Worm (Caenorhabditis elegans) whole organism, L1 larva: ENCODE data around the gene chmp-7.

Experiments
- ceh-90 ChIP-seq: sonication (generic microtip); optimal IDR thresholded peaks from 2 replicates; lab custom pipeline; 2016; ENCODE audit warnings: missing genetic modification characterization, missing compliant biosample characterization
- nhr-12 ChIP-seq: sonication (generic microtip); optimal IDR thresholded peaks from 2 replicates; lab custom pipeline; 2017; ENCODE audit warnings: missing biosample characterization, missing genetic modification characterization
- unc-62 ChIP-seq: fragments of 150-350 bp; optimal IDR thresholded peaks from 2 replicates; lab custom pipeline; 2014; ENCODE audit warnings: missing biosample characterization, missing genetic modification reagents, missing genetic modification characterization

- TF ChIP-seq nhr-12 (tag; lab: Kevin White, UChicago), result no peak
- no peak for TF ChIP-seq ceh-90 (tag; lab: Kevin White, UChicago)
- no peak for TF ChIP-seq unc-62 (GFP tag; lab: Kevin White, UChicago)
Measured at ce11 chrII:9098505-9098904, 43.7 kb downstream of the chmp-7 start, which contains the start of gene clh-5.
